Worm (Caenorhabditis elegans): ENCODE results near the gene F59B2.8.

DNA sequence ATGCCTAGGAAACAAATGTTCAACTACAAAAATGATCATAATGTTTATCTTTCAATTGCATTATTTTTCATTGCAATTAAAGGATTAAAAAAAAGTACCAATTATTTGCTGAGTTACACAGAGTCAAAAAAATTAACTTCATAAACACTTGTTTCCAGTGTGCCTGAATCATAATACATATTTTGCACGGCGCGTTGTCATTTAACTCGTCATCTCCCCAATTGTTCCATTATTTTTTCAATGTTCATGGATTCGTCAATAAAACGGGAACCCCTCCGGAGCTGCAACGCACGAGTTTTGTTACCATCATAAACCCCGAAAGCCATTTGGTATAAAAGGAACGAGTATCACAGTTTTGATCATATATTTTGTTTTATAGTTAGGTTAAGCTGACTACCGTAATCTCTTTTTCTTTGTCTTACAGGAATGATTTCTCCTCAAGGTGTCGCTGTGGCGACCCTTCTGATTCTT lies 7.2 kb upstream of the F59B2.8 start, which contains the start of gene F59B2.12:
- TF ChIP-seq dao-5 (tag; optimal IDR thresholded peaks at IDR 0.05) (no peak), him-1 (tag; optimal IDR thresholded peaks at IDR 0.05) (no peak)

Measured in whole organism, L4/young adult.